Worm (Caenorhabditis elegans) whole organism, L4 larva: ENCODE data around the gene F16B12.7.

Experiments used
- D1046.2 ChIP-seq: fragments of 200-800 bp; sonication (Bioruptor generic); IDR thresholded peaks from 2 replicates; pipeline ENCODE4 v1.3.6; 2022; ENCODE audit warnings: missing genetic modification characterization, missing compliant biosample characterization
- F37D6.2 ChIP-seq: sonication (generic microtip); optimal IDR thresholded peaks from 2 replicates; lab custom pipeline; 2016; ENCODE audit warnings: mild to moderate bottlenecking, missing genetic modification characterization, missing compliant biosample characterization
- T26A8.4 ChIP-seq: fragments of 200-800 bp; sonication (Bioruptor generic); IDR thresholded peaks from 2 replicates; pipeline ENCODE4 v1.3.6; 2022; ENCODE audit warnings: missing genetic modification characterization, missing compliant biosample characterization
- Y105C5A.15 ChIP-seq: fragments of 200-800 bp; sonication (Bioruptor generic); IDR thresholded peaks from 2 replicates; pipeline ENCODE4 v1.3.6; 2022; ENCODE audit warnings: missing genetic modification characterization, missing compliant biosample characterization
- Y5F2A.4 ChIP-seq: fragments of 200-800 bp; sonication (Bioruptor generic); optimal IDR thresholded peaks from 2 replicates; lab custom pipeline; 2018; ENCODE audit warnings: mild to moderate bottlenecking, missing genetic modification characterization, missing compliant biosample characterization
- Y75B8A.6 ChIP-seq: fragments of 200-800 bp; sonication (Bioruptor generic); IDR thresholded peaks from 2 replicates; pipeline ENCODE4 v1.3.6; 2022; ENCODE audit warnings: missing genetic modification reagents, missing genetic modification characterization, missing compliant biosample characterization
- aha-1 ChIP-seq: fragments of 150-350 bp; peaks from one replicate; lab custom pipeline; 2014; ENCODE audit warnings: missing biosample characterization, missing genetic modification characterization
- ceh-62 ChIP-seq: sonication (generic microtip); optimal IDR thresholded peaks from 2 replicates; lab custom pipeline; 2017; ENCODE audit warnings: missing biosample characterization, missing genetic modification characterization
- daf-16 ChIP-seq, 3 experiments: sonication (generic microtip); optimal IDR thresholded peaks; 2 replicates each; lab custom pipeline; 2016 to 2017; ENCODE audit warnings: missing genetic modification characterization in 3 of 3, missing genetic modification reagents in 3 of 3, mild to moderate bottlenecking in 2 of 3, missing compliant biosample characterization in 2 of 3, missing biosample characterization in 1 of 3, moderate library complexity in 1 of 3
- daf-19 ChIP-seq: fragments of 200-800 bp; sonication (Bioruptor generic); conservative IDR thresholded peaks from 2 replicates; pipeline ENCODE4 v1.3.6; 2022; ENCODE audit warnings: missing genetic modification characterization, missing compliant biosample characterization
- dmd-6 ChIP-seq: fragments of 200-800 bp; sonication (Bioruptor generic); IDR thresholded peaks from 2 replicates; pipeline ENCODE4 v1.3.6; 2022; ENCODE audit warnings: missing genetic modification reagents, missing genetic modification characterization, missing compliant biosample characterization
- dmd-8 ChIP-seq: fragments of 200-800 bp; sonication (Bioruptor generic); IDR thresholded peaks from 2 replicates; pipeline ENCODE4 v1.3.6; 2022; ENCODE audit warnings: missing genetic modification characterization, missing compliant biosample characterization
- dmd-9 ChIP-seq: fragments of 200-800 bp; sonication (Bioruptor generic); IDR thresholded peaks from 2 replicates; pipeline ENCODE4 v1.3.6; 2022; ENCODE audit warnings: missing genetic modification reagents, missing genetic modification characterization, missing compliant biosample characterization
- egl-43 ChIP-seq: fragments of 200-800 bp; sonication (Bioruptor generic); IDR thresholded peaks from 2 replicates; pipeline ENCODE4 v1.3.6; 2022; ENCODE audit warnings: missing genetic modification reagents, missing genetic modification characterization, missing compliant biosample characterization
- fos-1 ChIP-seq: fragments of 150-350 bp; optimal IDR thresholded peaks from 2 replicates; lab custom pipeline; 2014; ENCODE audit warnings: missing biosample characterization, missing genetic modification characterization
- gei-8 ChIP-seq: fragments of 200-800 bp; sonication (Bioruptor generic); optimal IDR thresholded peaks from 2 replicates; lab custom pipeline; 2018; ENCODE audit warnings: mild to moderate bottlenecking, missing genetic modification characterization, missing compliant biosample characterization
- hlh-30 ChIP-seq: sonication (generic microtip); optimal IDR thresholded peaks from 2 replicates; lab custom pipeline; 2017; ENCODE audit warnings: antibody characterized with exemption, mild to moderate bottlenecking, missing genetic modification characterization, missing compliant biosample characterization; ENCODE audit not compliant: insufficient read depth
- hmg-1.1 ChIP-seq: fragments of 200-800 bp; sonication (Bioruptor generic); IDR thresholded peaks from 2 replicates; pipeline ENCODE4 v1.3.6; 2022; ENCODE audit warnings: missing genetic modification reagents, missing genetic modification characterization, missing compliant biosample characterization
- lir-3 ChIP-seq: sonication (generic microtip); optimal IDR thresholded peaks from 2 replicates; lab custom pipeline; 2016; ENCODE audit warnings: mild to moderate bottlenecking, missing genetic modification characterization, missing compliant biosample characterization
- lsy-2 ChIP-seq, 2 experiments: fragments of 150-350 bp in 1 of 2; sonication (generic microtip) in 1 of 2; optimal IDR thresholded peaks; 2 replicates each; lab custom pipeline; 2014 to 2017; ENCODE audit warnings: missing biosample characterization in 2 of 2, missing genetic modification characterization in 2 of 2
- madf-9 ChIP-seq: fragments of 200-800 bp; sonication (Bioruptor generic); conservative IDR thresholded peaks from 2 replicates; pipeline ENCODE4 v1.3.6; 2022; ENCODE audit warnings: missing genetic modification reagents, missing genetic modification characterization, missing compliant biosample characterization
- mdl-1 ChIP-seq, 2 experiments: fragments of 150-350 bp in 1 of 2; sonication (generic microtip) in 1 of 2; optimal IDR thresholded peaks; 2 replicates each; lab custom pipeline; 2014 to 2017; ENCODE audit warnings: missing biosample characterization in 2 of 2, missing genetic modification characterization in 2 of 2
- mxl-3 ChIP-seq: fragments of 200-800 bp; sonication (Bioruptor generic); optimal IDR thresholded peaks from 2 replicates; lab custom pipeline; 2018; ENCODE audit warnings: mild to moderate bottlenecking, missing genetic modification characterization, missing compliant biosample characterization
- nhr-102 ChIP-seq: sonication (generic microtip); optimal IDR thresholded peaks from 2 replicates; lab custom pipeline; 2016; ENCODE audit warnings: mild to moderate bottlenecking, missing genetic modification characterization, moderate library complexity, missing compliant biosample characterization
- nhr-28 ChIP-seq: fragments of 150-350 bp; optimal IDR thresholded peaks from 2 replicates; lab custom pipeline; 2014; ENCODE audit warnings: missing biosample characterization, missing genetic modification characterization
- nhr-6 ChIP-seq: fragments of 150-350 bp; optimal IDR thresholded peaks from 2 replicates; lab custom pipeline; 2014; ENCODE audit warnings: missing biosample characterization, missing genetic modification characterization
- nhr-76 ChIP-seq: fragments of 150-350 bp; optimal IDR thresholded peaks from 2 replicates; lab custom pipeline; 2014; ENCODE audit warnings: missing biosample characterization, missing genetic modification characterization
- pha-4 ChIP-seq, 2 experiments: fragments of 150-350 bp in 1 of 2; fragments of 200-800 bp in 1 of 2; sonication (Bioruptor generic) in 1 of 2; IDR thresholded peaks in 1 of 2; optimal IDR thresholded peaks in 1 of 2; 2 replicates each; pipeline versions ENCODE4 v1.3.6 to Lab custom; 2014 to 2022; ENCODE audit warnings: missing genetic modification characterization in 2 of 2, missing genetic modification reagents in 2 of 2, missing biosample characterization in 1 of 2, missing compliant biosample characterization in 1 of 2
- pqm-1 ChIP-seq: sonication (generic microtip); optimal IDR thresholded peaks from 2 replicates; lab custom pipeline; 2017; ENCODE audit warnings: missing biosample characterization, missing genetic modification characterization
- saeg-2 ChIP-seq: fragments of 200-800 bp; sonication (Bioruptor generic); IDR thresholded peaks from 2 replicates; pipeline ENCODE4 v1.3.6; 2022; ENCODE audit warnings: missing genetic modification reagents, missing genetic modification characterization, missing compliant biosample characterization
- skn-1 ChIP-seq: fragments of 150-350 bp; optimal IDR thresholded peaks from 2 replicates; lab custom pipeline; 2014; ENCODE audit warnings: missing biosample characterization, missing genetic modification characterization
- spr-3 ChIP-seq: fragments of 200-800 bp; sonication (Bioruptor generic); optimal IDR thresholded peaks from 2 replicates; lab custom pipeline; 2018; ENCODE audit warnings: mild to moderate bottlenecking, missing genetic modification characterization, missing compliant biosample characterization
- tag-97 ChIP-seq: fragments of 200-800 bp; sonication (Bioruptor generic); IDR thresholded peaks from 2 replicates; pipeline ENCODE4 v1.3.6; 2022; ENCODE audit warnings: missing genetic modification characterization, missing compliant biosample characterization
- unc-62 ChIP-seq, 3 experiments: fragments of 150-350 bp in 1 of 3; sonication (generic microtip); optimal IDR thresholded peaks in 2 of 3; peaks in 1 of 3; 1 replicate in 1 of 3; 2 replicates in 2 of 3; lab custom pipeline; 2014 to 2017; ENCODE audit warnings: missing biosample characterization in 3 of 3, missing genetic modification characterization in 3 of 3, missing genetic modification reagents in 3 of 3, missing genotype in 1 of 3
- zfp-2 ChIP-seq: sonication (generic microtip); optimal IDR thresholded peaks from 2 replicates; lab custom pipeline; 2016; ENCODE audit warnings: mild to moderate bottlenecking, missing genetic modification characterization, missing compliant biosample characterization

F16B12.7 gene

DNA sequence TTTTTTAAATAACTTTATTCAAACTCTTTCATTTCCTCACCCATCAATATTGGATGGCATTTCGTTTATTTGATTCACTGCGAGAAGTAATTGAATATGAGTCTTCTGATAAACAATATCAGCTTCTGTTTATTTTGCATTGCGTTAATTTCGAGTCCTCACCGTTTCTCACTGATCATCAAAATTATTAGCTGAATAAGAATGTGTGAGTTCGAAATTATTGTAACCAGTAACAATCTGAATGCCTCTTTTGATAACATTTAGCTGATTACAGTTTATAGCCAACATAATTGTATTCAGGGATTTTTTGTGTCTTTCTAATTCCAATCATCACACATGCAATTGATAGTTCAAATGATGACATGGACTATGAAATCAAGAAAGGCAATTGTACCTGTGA, 23.1 kb upstream of the F16B12.7 start, which contains the start of gene F16B12.1:
F16B12.1 (plus strand) TSS at position 301 of the 400 bp plus-strand sequence.
- TF ChIP-seq Y5F2A.4 (GFP tag; lab: Kevin White, UChicago) (no peak), gei-8 (GFP tag; lab: Kevin White, UChicago) (no peak), mxl-3 (GFP tag; lab: Kevin White, UChicago) (no peak), pqm-1 (tag; lab: Kevin White, UChicago) (no peak), Y105C5A.15 (GFP tag; lab: Robert Waterston, UW) (no peak), daf-19 (GFP tag; lab: Robert Waterston, UW) (no peak), saeg-2 (GFP tag; lab: Robert Waterston, UW) (no peak), skn-1 (no peak), dmd-9 (GFP tag; lab: Robert Waterston, UW) (no peak), nhr-28 (tag; lab: Kevin White, UChicago) (no peak), madf-9 (no peak), nhr-6 (tag; lab: Kevin White, UChicago) (no peak), F37D6.2 (tag; lab: Kevin White, UChicago) (no peak), lir-3 (tag; lab: Kevin White, UChicago) (no peak), Y75B8A.6 (GFP tag; lab: Robert Waterston, UW) (no peak), D1046.2 (GFP tag; lab: Robert Waterston, UW) (no peak), egl-43 (GFP tag; lab: Robert Waterston, UW) (no peak), daf-16 (GFP tag; optimal IDR thresholded peaks at IDR 0.05; lab: Kevin White, UChicago) (no peak), daf-16 (tag; optimal IDR thresholded peaks at IDR 0.05; lab: Kevin White, UChicago) (no peak), nhr-76 (tag; lab: Kevin White, UChicago) (no peak), tag-97 (GFP tag; lab: Robert Waterston, UW) (no peak)

DNA sequence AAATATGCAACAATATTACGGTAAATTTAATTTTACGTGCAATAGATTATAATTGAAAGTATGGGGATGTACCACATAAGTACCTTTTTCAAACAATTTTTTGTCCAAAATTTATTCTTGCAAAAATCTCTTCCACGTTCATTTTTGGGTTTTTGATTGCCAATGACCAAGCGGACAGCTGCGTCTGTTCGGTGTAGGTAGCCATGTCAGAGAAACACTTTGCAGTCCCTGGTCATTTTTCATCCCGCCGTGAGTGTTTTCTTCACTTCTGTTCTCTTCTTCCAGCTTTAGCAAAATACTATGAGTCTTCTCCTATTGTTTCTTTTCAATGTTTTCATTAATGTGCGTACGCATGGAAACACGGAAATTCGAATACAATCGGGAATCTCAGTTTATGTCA, 18.3 kb upstream of the F16B12.7 start, which contains the start of gene dsl-4:
dsl-4 (plus strand) TSS at position 301 of the 400 bp plus-strand sequence.
- no peak for TF ChIP-seq daf-19 (GFP tag; lab: Robert Waterston, UW)
- TF ChIP-seq zfp-2 = no peak
- TF ChIP-seq pha-4 (GFP tag; IDR thresholded peaks at IDR 0.05; lab: Robert Waterston, UW) = no peak
- TF ChIP-seq pha-4 (tag; optimal IDR thresholded peaks at IDR 0.05; lab: Kevin White, UChicago) = no peak
- TF ChIP-seq skn-1 = no peak
- no peak for TF ChIP-seq gei-8 (GFP tag; lab: Kevin White, UChicago)
- no peak for TF ChIP-seq mdl-1 (tag; optimal IDR thresholded peaks at IDR 0.05; lab: Kevin White, UChicago)
- no peak for TF ChIP-seq ceh-62
- TF ChIP-seq madf-9 = no peak
- TF ChIP-seq aha-1 (tag; lab: Kevin White, UChicago) = no peak
- TF ChIP-seq nhr-102 = no peak
- no peak for TF ChIP-seq spr-3
- TF ChIP-seq fos-1 (tag; lab: Kevin White, UChicago) = no peak
- no peak for TF ChIP-seq dmd-6
- TF ChIP-seq lsy-2 (tag; optimal IDR thresholded peaks at IDR 0.05; lab: Kevin White, UChicago) = no peak

DNA sequence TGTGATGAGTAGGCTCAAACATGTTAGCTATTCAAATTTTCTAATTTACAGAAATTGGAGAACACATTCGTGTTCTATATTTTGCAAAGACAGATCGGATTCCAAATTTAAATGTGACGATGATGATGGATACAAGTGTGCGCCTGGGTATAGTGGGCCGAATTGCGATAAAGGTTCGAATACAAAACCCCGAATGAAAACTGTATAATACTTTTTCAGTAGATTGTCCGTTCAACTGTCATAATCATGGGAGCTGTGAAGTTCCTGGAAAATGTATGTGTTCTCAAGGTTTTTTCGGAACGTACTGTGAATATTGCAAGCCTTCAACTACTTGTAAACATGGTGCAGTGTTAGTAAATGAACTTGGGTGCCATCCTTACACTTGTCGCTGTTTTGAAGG, 17.4 kb upstream of the F16B12.7 start:
- TF ChIP-seq unc-62 (GFP tag; optimal IDR thresholded peaks at IDR 0.05 in 1 of 2; lab: Kevin White, UChicago) (peak in 1 of 2 experiments; percentile 84), unc-62 (tag; optimal IDR thresholded peaks at IDR 0.05; lab: Kevin White, UChicago) (no peak), fos-1 (tag; lab: Kevin White, UChicago) (no peak)

ce11 chrX:14098618-14099118, 9.7 kb upstream of the F16B12.7 start, which contains the start of gene F16B12.4:
TSS of gene F16B12.4 (minus strand) at chrX:14098668.
- peak; percentile 53 for TF ChIP-seq hmg-1.1 (GFP tag; lab: Robert Waterston, UW)
- peak; percentile 52; the same call in 1 of the 2 replicates for TF ChIP-seq dmd-8 (GFP tag; lab: Robert Waterston, UW)
- TF ChIP-seq hlh-30 = peak; percentile 66
- no peak for TF ChIP-seq T26A8.4 (GFP tag; lab: Robert Waterston, UW)
- peak; percentile 96 for TF ChIP-seq aha-1 (tag; lab: Kevin White, UChicago)
- TF ChIP-seq, all 104 proteins: peak for 4
